Worm (Caenorhabditis elegans) whole organism, late embryonic: ENCODE data around the gene gldi-1.
"Not testable (repeated sequence)": the region's sequence is repeated elsewhere in the genome, so short reads cannot be mapped to it uniquely, and the experiment has no call there.

Experiments used
- K02D7.2 ChIP-seq: sonication (generic microtip); optimal IDR thresholded peaks from 2 replicates; lab custom pipeline; 2017; ENCODE audit warnings: mild to moderate bottlenecking, missing genetic modification characterization, missing compliant biosample characterization
- K09A11.1 ChIP-seq: sonication (generic microtip); optimal IDR thresholded peaks from 2 replicates; lab custom pipeline; 2017; ENCODE audit warnings: antibody characterized with exemption, mild to moderate bottlenecking, missing genetic modification characterization, missing compliant biosample characterization; ENCODE audit not compliant: insufficient read depth
- ets-4 ChIP-seq: sonication (generic microtip); optimal IDR thresholded peaks from 2 replicates; lab custom pipeline; 2016; ENCODE audit warnings: missing genetic modification characterization, missing compliant biosample characterization
- fkh-10 ChIP-seq: fragments of 150-350 bp; optimal IDR thresholded peaks from 2 replicates; lab custom pipeline; 2014; ENCODE audit warnings: missing biosample characterization, missing genetic modification reagents, missing genetic modification characterization
- npax-4 ChIP-seq: sonication (generic microtip); optimal IDR thresholded peaks from 2 replicates; lab custom pipeline; 2016; ENCODE audit warnings: missing genetic modification characterization, missing compliant biosample characterization
- pag-3 ChIP-seq: sonication (generic microtip); optimal IDR thresholded peaks from 2 replicates; lab custom pipeline; 2016; ENCODE audit warnings: missing compliant biosample characterization, missing genetic modification characterization, borderline replicate concordance
- pqm-1 ChIP-seq: sonication (generic microtip); optimal IDR thresholded peaks from 2 replicates; lab custom pipeline; 2016; ENCODE audit warnings: missing genetic modification characterization, missing compliant biosample characterization
- sox-2 ChIP-seq: fragments of 200-800 bp; sonication (Bioruptor generic); IDR thresholded peaks from 2 replicates; pipeline ENCODE4 v1.3.6; 2022; ENCODE audit warnings: missing genetic modification reagents, missing genetic modification characterization, missing compliant biosample characterization
- tbx-7 ChIP-seq: sonication (generic microtip); optimal IDR thresholded peaks from 2 replicates; lab custom pipeline; 2016; ENCODE audit warnings: missing genotype, missing genetic modification characterization, missing compliant biosample characterization

Gene gldi-1

ce11 chrII:454646-455045 lies 29.5 kb downstream of the gldi-1 start, which contains the start of gene W10D9.1:
Gene W10D9.1 (plus strand): TSS chrII:454946.
- not testable (repeated sequence) for TF ChIP-seq ets-4 (tag; lab: Kevin White, UChicago); pag-3; npax-4 (tag; lab: Kevin White, UChicago)

DNA sequence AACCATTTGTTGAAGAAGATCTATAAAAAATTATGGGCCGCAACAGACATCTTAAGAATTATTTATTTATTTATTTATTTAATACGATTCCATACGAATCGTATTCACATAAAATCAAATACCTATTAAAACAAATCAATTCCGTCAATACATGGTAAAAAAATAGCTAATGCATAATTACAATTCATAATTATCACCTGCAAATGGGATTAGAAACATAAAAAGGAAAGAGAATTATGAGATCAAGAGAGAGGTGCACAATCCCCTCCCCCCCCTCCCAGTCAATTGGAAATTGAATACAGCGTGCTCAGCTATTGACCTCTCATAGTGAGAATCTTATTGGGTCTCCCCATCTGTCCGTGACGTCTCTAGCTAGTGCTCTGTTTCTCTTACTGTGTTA lies 43.1 kb downstream of the gldi-1 start, which contains the start of gene C24H12.1:
C24H12.1 (plus strand) TSS at position 301 of the 400 bp plus-strand sequence.
- not testable (repeated sequence) for TF ChIP-seq K02D7.2 (tag; lab: Kevin White, UChicago); pqm-1 (tag; lab: Kevin White, UChicago); fkh-10 (GFP tag; lab: Kevin White, UChicago)
- TF ChIP-seq, all 69 proteins: peak for 0; not testable (repeated sequence) for 69

DNA sequence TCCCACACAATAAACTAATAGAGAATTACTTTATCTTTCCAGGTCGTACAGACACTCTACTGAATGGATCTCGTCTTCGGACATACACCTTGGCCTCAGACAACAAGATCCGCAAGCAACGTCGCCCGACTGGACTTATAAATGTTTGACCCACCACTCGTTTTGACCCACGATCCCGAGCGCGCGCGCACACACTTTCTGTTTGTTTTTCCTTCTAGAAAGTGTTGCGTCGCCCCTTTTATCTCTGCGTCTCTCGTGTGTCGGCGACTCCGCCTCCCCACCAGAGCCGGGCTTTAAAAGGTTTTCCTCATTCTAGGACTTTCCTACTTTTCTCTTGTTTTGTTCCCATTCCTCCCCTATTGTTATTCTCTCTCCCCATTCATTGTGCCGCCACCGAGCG lies 46.9 kb downstream of the gldi-1 start:
- TF ChIP-seq sox-2: no peak
- no peak for TF ChIP-seq tbx-7 (tag; lab: Kevin White, UChicago)
- no peak for TF ChIP-seq K09A11.1 (tag; lab: Kevin White, UChicago)
- TF ChIP-seq fkh-10 (GFP tag; lab: Kevin White, UChicago): no peak
